Fruit fly (Drosophila melanogaster) whole organism, embryonic: ENCODE results near the gene CG17855.

Experiments used
- Antp ChIP-seq: fragments of 200-800 bp; sonication (Bioruptor generic); optimal IDR thresholded peaks from 3 replicates; lab custom pipeline; 2016; ENCODE audit warnings: missing biosample characterization, missing genetic modification characterization
- Bdp1 ChIP-seq: fragments of 200-800 bp; sonication (Bioruptor generic); optimal IDR thresholded peaks from 3 replicates; lab custom pipeline; 2016; ENCODE audit warnings: missing biosample characterization, missing genetic modification characterization
- CG10209 ChIP-seq: fragments of 200-800 bp; sonication (Bioruptor generic); optimal IDR thresholded peaks from 3 replicates; lab custom pipeline; 2017; ENCODE audit warnings: missing biosample characterization, mild to moderate bottlenecking, missing genetic modification characterization, missing genetic modification reagents
- CG10431 ChIP-seq: fragments of 200-800 bp; sonication (Bioruptor generic); optimal IDR thresholded peaks from 3 replicates; lab custom pipeline; 2018; ENCODE audit warnings: missing biosample characterization, mild to moderate bottlenecking, missing genetic modification characterization
- CG16779 ChIP-seq: fragments of 200-800 bp; sonication (Bioruptor generic); IDR thresholded peaks from 2 replicates; pipeline ENCODE4 v1.3.6; 2022; ENCODE audit warnings: missing biosample characterization, missing genetic modification characterization
- CG18476 ChIP-seq: fragments of 200-800 bp; sonication (Bioruptor generic); optimal IDR thresholded peaks from 2 replicates; lab custom pipeline; 2016; ENCODE audit warnings: missing biosample characterization, mild to moderate bottlenecking, missing genetic modification characterization
- CG2199 ChIP-seq: fragments of 200-800 bp; sonication (Bioruptor generic); IDR thresholded peaks from 3 replicates; pipeline ENCODE4 v1.3.6; 2022; ENCODE audit warnings: missing biosample characterization, missing genetic modification characterization
- CG31224 ChIP-seq: fragments of 200-800 bp; sonication (Bioruptor generic); IDR thresholded peaks from 2 replicates; pipeline ENCODE4 v1.3.6; 2022; ENCODE audit warnings: missing biosample characterization, missing genetic modification characterization
- CG31365 ChIP-seq: fragments of 200-800 bp; sonication (Bioruptor generic); optimal IDR thresholded peaks from 2 replicates; lab custom pipeline; 2018; ENCODE audit warnings: missing biosample characterization, mild to moderate bottlenecking, missing genetic modification characterization
- CG31388 ChIP-seq: fragments of 200-800 bp; sonication (Bioruptor generic); optimal IDR thresholded peaks from 2 replicates; lab custom pipeline; 2016; ENCODE audit warnings: missing biosample characterization, missing genetic modification characterization
- CG31441 ChIP-seq: fragments of 200-800 bp; sonication (Bioruptor generic); IDR thresholded peaks from 2 replicates; pipeline ENCODE4 v1.3.6; 2022; ENCODE audit warnings: missing biosample characterization, missing genetic modification characterization
- CG4282 ChIP-seq: fragments of 200-800 bp; sonication (Bioruptor generic); optimal IDR thresholded peaks from 2 replicates; lab custom pipeline; 2016; ENCODE audit warnings: missing biosample characterization, missing genetic modification characterization
- CG4730 ChIP-seq: fragments of 200-800 bp; sonication (Bioruptor generic); IDR thresholded peaks from 2 replicates; pipeline ENCODE4 v1.3.6; 2022; ENCODE audit warnings: missing biosample characterization, missing genetic modification characterization
- CG6791 ChIP-seq: fragments of 200-800 bp; sonication (Bioruptor generic); IDR thresholded peaks from 3 replicates; pipeline ENCODE4 v1.3.6; 2022; ENCODE audit warnings: missing biosample characterization, missing genetic modification characterization; ENCODE audit not compliant: partially characterized antibody
- CG7556 ChIP-seq: fragments of 200-800 bp; sonication (Bioruptor generic); optimal IDR thresholded peaks from 2 replicates; lab custom pipeline; 2017; ENCODE audit warnings: missing biosample characterization, mild to moderate bottlenecking, missing genetic modification characterization
- CG9876 ChIP-seq: fragments of 200-800 bp; sonication (Bioruptor generic); optimal IDR thresholded peaks from 2 replicates; lab custom pipeline; 2016; ENCODE audit warnings: missing biosample characterization, missing genetic modification characterization
- D ChIP-seq, 2 experiments: fragments of 200-800 bp in 1 of 2; fragments of >200 bp in 1 of 2; sonication (Bioruptor generic) in 1 of 2; optimal IDR thresholded peaks; 2 replicates in 1 of 2; 3 replicates in 1 of 2; lab custom pipeline; 2017; ENCODE audit warnings: mild to moderate bottlenecking in 1 of 2, missing biosample characterization in 1 of 2, missing genetic modification characterization in 1 of 2, missing genetic modification reagents in 1 of 2
- Dek ChIP-seq: fragments of 200-800 bp; sonication (Bioruptor generic); optimal IDR thresholded peaks from 3 replicates; lab custom pipeline; 2019; ENCODE audit warnings: missing biosample characterization, mild to moderate bottlenecking, missing genetic modification characterization, moderate library complexity
- Fer3 ChIP-seq: fragments of 200-800 bp; sonication (Bioruptor generic); optimal IDR thresholded peaks from 2 replicates; lab custom pipeline; 2018; ENCODE audit warnings: missing biosample characterization, mild to moderate bottlenecking, missing genetic modification characterization, moderate library complexity
- HmgZ ChIP-seq: fragments of 200-800 bp; sonication (Bioruptor generic); optimal IDR thresholded peaks from 2 replicates; lab custom pipeline; 2018; ENCODE audit warnings: missing biosample characterization, mild to moderate bottlenecking, missing genetic modification characterization
- Hr39 ChIP-seq: fragments of >200 bp; optimal IDR thresholded peaks from 2 replicates; lab custom pipeline; 2017
- Nf-YB ChIP-seq: fragments of 200-800 bp; sonication (Bioruptor generic); optimal IDR thresholded peaks from 3 replicates; lab custom pipeline; 2019; ENCODE audit warnings: missing biosample characterization, mild to moderate bottlenecking, missing genetic modification characterization, moderate library complexity
- Sry-β ChIP-seq: fragments of 200-800 bp; sonication (Bioruptor generic); optimal IDR thresholded peaks from 2 replicates; lab custom pipeline; 2018; ENCODE audit warnings: missing biosample characterization, mild to moderate bottlenecking, missing genetic modification characterization, moderate library complexity
- Usf ChIP-seq: fragments of 200-800 bp; sonication (Bioruptor generic); optimal IDR thresholded peaks from 2 replicates; lab custom pipeline; 2017; ENCODE audit warnings: missing genotype, missing biosample characterization, missing genetic modification characterization
- ap ChIP-seq: fragments of 200-800 bp; sonication (Bioruptor generic); IDR thresholded peaks from 2 replicates; pipeline ENCODE4 v1.3.6; 2022; ENCODE audit warnings: missing biosample characterization, missing genetic modification characterization
- ase ChIP-seq: fragments of 200-800 bp; sonication (Bioruptor generic); IDR thresholded peaks from 3 replicates; pipeline ENCODE4 v1.3.6; 2022; ENCODE audit warnings: missing biosample characterization, missing genetic modification characterization
- ash1 ChIP-seq: fragments of 200-800 bp; sonication (Bioruptor generic); optimal IDR thresholded peaks from 2 replicates; lab custom pipeline; 2018; ENCODE audit warnings: missing biosample characterization, mild to moderate bottlenecking, missing genetic modification characterization
- chm ChIP-seq: fragments of 200-800 bp; sonication (Bioruptor generic); IDR thresholded peaks from 2 replicates; pipeline ENCODE4 v1.3.6; 2022; ENCODE audit warnings: missing biosample characterization, missing genetic modification characterization
- chn ChIP-seq: fragments of 200-800 bp; sonication (Bioruptor generic); optimal IDR thresholded peaks from 2 replicates; lab custom pipeline; 2016; ENCODE audit warnings: missing biosample characterization, missing genetic modification characterization
- crc ChIP-seq: fragments of 200-800 bp; sonication (Bioruptor generic); optimal IDR thresholded peaks from 2 replicates; lab custom pipeline; 2016; ENCODE audit warnings: missing biosample characterization, missing genetic modification characterization
- en ChIP-seq: fragments of 200-800 bp; sonication (Bioruptor generic); optimal IDR thresholded peaks from 2 replicates; lab custom pipeline; 2016; ENCODE audit warnings: missing biosample characterization, missing genetic modification characterization
- eve ChIP-seq, 2 experiments: fragments of >200 bp; optimal IDR thresholded peaks; 2 replicates each; lab custom pipeline; 2017; ENCODE audit warnings: missing biosample characterization in 2 of 2, missing genetic modification characterization in 2 of 2
- gcm ChIP-seq: fragments of 200-800 bp; sonication (Bioruptor generic); optimal IDR thresholded peaks from 2 replicates; lab custom pipeline; 2019; ENCODE audit warnings: missing biosample characterization, mild to moderate bottlenecking, missing genetic modification characterization, moderate library complexity
- gem ChIP-seq: fragments of 200-800 bp; sonication (Bioruptor generic); optimal IDR thresholded peaks from 2 replicates; lab custom pipeline; 2019; ENCODE audit warnings: missing biosample characterization, mild to moderate bottlenecking, missing genetic modification characterization, moderate library complexity
- grn ChIP-seq: fragments of 200-800 bp; sonication (Bioruptor generic); optimal IDR thresholded peaks from 3 replicates; lab custom pipeline; 2017; ENCODE audit warnings: missing biosample characterization, missing genetic modification characterization
- gsb ChIP-seq: fragments of 200-800 bp; sonication (Bioruptor generic); IDR thresholded peaks from 2 replicates; pipeline ENCODE4 v1.3.6; 2022; ENCODE audit warnings: missing biosample characterization, missing genetic modification characterization
- mam ChIP-seq: fragments of 200-800 bp; sonication (Bioruptor generic); optimal IDR thresholded peaks from 3 replicates; lab custom pipeline; 2016; ENCODE audit warnings: missing biosample characterization, missing genetic modification characterization
- mld ChIP-seq: fragments of 200-800 bp; sonication (Bioruptor generic); IDR thresholded peaks from 3 replicates; pipeline ENCODE4 v1.3.6; 2022; ENCODE audit warnings: missing biosample characterization, missing genetic modification characterization; ENCODE audit not compliant: partially characterized antibody
- nom ChIP-seq: fragments of 200-800 bp; sonication (Bioruptor generic); optimal IDR thresholded peaks from 2 replicates; lab custom pipeline; 2017; ENCODE audit warnings: missing biosample characterization, missing genetic modification characterization, mild to moderate bottlenecking, moderate library complexity, missing genetic modification reagents
- p53 ChIP-seq: fragments of 200-800 bp; sonication (Bioruptor generic); optimal IDR thresholded peaks from 2 replicates; lab custom pipeline; 2016; ENCODE audit warnings: missing biosample characterization, missing genetic modification characterization
- pan ChIP-seq, 4 experiments: fragments of >200 bp in 3 of 4; fragments of 200-800 bp in 1 of 4; sonication (Bioruptor generic) in 1 of 4; optimal IDR thresholded peaks in 3 of 4; IDR thresholded peaks in 1 of 4; 2 replicates each; pipeline versions ENCODE4 v1.3.6 to Lab custom; 2017 to 2022; ENCODE audit warnings: missing biosample characterization in 2 of 4, missing genetic modification characterization in 2 of 4, mixed read lengths in 1 of 4
- peb ChIP-seq: fragments of 200-800 bp; sonication (Bioruptor generic); IDR thresholded peaks from 2 replicates; pipeline ENCODE4 v1.3.6; 2022; ENCODE audit warnings: missing biosample characterization, missing genetic modification characterization
- phol ChIP-seq: fragments of 200-800 bp; sonication (Bioruptor generic); optimal IDR thresholded peaks from 3 replicates; lab custom pipeline; 2018; ENCODE audit warnings: missing biosample characterization, mild to moderate bottlenecking, missing genetic modification characterization, moderate library complexity
- prd ChIP-seq, 3 experiments: fragments of >200 bp in 2 of 3; fragments of 200-800 bp in 1 of 3; sonication (Bioruptor generic) in 1 of 3; optimal IDR thresholded peaks in 2 of 3; IDR thresholded peaks in 1 of 3; 2 replicates in 2 of 3; 3 replicates in 1 of 3; pipeline versions ENCODE4 v1.3.6 to Lab custom; 2017 to 2022; ENCODE audit warnings: missing biosample characterization in 1 of 3, missing genetic modification characterization in 1 of 3
- sens-2 ChIP-seq: fragments of 200-800 bp; sonication (Bioruptor generic); IDR thresholded peaks from 2 replicates; pipeline ENCODE4 v1.3.6; 2022; ENCODE audit warnings: missing biosample characterization, missing genetic modification characterization
- slbo ChIP-seq: fragments of 200-800 bp; sonication (Bioruptor generic); IDR thresholded peaks from 2 replicates; pipeline ENCODE4 v1.3.6; 2022; ENCODE audit warnings: missing biosample characterization, missing genetic modification characterization
- sna ChIP-seq: fragments of 200-800 bp; sonication (Bioruptor generic); IDR thresholded peaks from 2 replicates; pipeline ENCODE4 v1.3.6; 2022; ENCODE audit warnings: missing biosample characterization, missing genetic modification characterization; ENCODE audit not compliant: partially characterized antibody
- wdn ChIP-seq: fragments of 200-800 bp; sonication (Bioruptor generic); IDR thresholded peaks from 2 replicates; pipeline ENCODE4 v1.3.6; 2022; ENCODE audit warnings: missing biosample characterization, missing genetic modification characterization

CG17855 gene

DNA sequence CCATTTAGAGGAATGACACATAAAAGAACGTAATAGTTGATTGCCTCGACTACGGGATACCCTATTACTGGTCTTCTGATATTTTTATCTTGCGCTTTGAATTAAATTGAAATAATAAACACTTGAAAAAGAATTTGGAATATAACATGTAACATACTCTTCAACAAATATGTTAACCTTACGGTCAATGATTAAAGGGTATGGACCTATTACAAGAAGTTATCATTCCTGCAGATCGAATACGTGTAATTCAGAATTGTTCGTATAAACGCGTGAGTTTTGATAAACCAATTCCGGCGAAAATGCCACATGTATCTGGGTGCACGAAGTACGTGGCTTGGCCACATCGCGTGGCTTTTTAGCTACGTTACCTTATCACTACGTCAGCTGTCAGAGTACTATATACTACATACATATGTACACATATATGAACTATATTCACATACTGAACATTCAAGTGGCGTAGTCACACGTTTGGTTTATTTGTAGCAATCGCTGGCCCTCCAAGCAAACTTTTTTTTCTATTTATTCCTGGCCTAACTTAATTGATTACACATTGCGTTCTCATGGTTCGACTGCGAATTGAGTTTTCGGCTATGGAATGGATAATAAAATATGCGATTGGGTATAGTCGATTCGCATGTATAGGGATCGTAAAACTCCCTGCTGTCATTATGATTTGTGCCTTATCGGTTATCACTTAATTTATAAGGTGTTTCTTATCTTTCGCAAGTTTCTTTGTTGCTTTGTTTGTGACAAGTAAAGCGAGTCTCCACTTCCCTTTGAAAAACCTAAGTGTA, 41.9 kb upstream of the CG17855 start (continued):
- TF ChIP-seq phol (tag; lab: Kevin White, UChicago), result peak; percentile 67
- 0 out of 3 replicates have a peak, but pooled peaks have one; percentile 14 for TF ChIP-seq CG2199 (GFP tag; lab: Robert Waterston, UW)
- TF ChIP-seq peb, result 0 out of 2 replicates have a peak, but pooled peaks have one; percentile 34
- no peak for TF ChIP-seq CG16779 (GFP tag; lab: Robert Waterston, UW)
- TF ChIP-seq pan (optimal IDR thresholded peaks at IDR 0.05; lab: Kevin White, UChicago), result no peak
- peak in 1 of 2 experiments; percentile 79 for TF ChIP-seq pan (GFP tag; optimal IDR thresholded peaks at IDR 0.05 in 1 of 2, IDR thresholded peaks at IDR 0.05 in 1 of 2)
- no peak for TF ChIP-seq sna (GFP tag; lab: Robert Waterston, UW)
- TF ChIP-seq en (GFP tag; lab: Kevin White, UChicago), result peak; percentile 56
- no peak for TF ChIP-seq wdn
- TF ChIP-seq CG7556, result peak; percentile 31
- TF ChIP-seq p53, result no peak
- TF ChIP-seq nom (GFP tag; lab: Kevin White, UChicago), result no peak
- TF ChIP-seq CG31388 (GFP tag; lab: Kevin White, UChicago), result peak; percentile 12
- TF ChIP-seq Fer3 (tag; lab: Kevin White, UChicago), result peak; percentile 72
- TF ChIP-seq Dek (tag; lab: Kevin White, UChicago), result peak; percentile 67
- no peak for TF ChIP-seq D (optimal IDR thresholded peaks at IDR 0.05; lab: Kevin White, UChicago)
- peak; percentile 51 for TF ChIP-seq D (GFP tag; optimal IDR thresholded peaks at IDR 0.05; lab: Kevin White, UChicago)
- TF ChIP-seq eve (GFP tag; optimal IDR thresholded peaks at IDR 0.05; lab: Kevin White, UChicago), result no peak
- TF ChIP-seq mam (GFP tag; lab: Kevin White, UChicago), result peak; percentile 74
- TF ChIP-seq ase (GFP tag; lab: Robert Waterston, UW), result peak; percentile 24; the same call in 1 of the 3 replicates
- TF ChIP-seq Bdp1 (GFP tag; lab: Kevin White, UChicago), result no peak
- TF ChIP-seq gem, result peak; percentile 76
- peak; percentile 70 for TF ChIP-seq CG31441 (GFP tag; lab: Robert Waterston, UW)
- TF ChIP-seq CG10209, result peak; percentile 75
- TF ChIP-seq gsb, result peak; percentile 23; the same call in 1 of the 2 replicates
- TF ChIP-seq grn (GFP tag; lab: Kevin White, UChicago), result peak; percentile 57
- TF ChIP-seq ap, result peak; percentile 53; the same call in 1 of the 2 replicates
- no peak for TF ChIP-seq sens-2
- no peak for TF ChIP-seq CG10431 (GFP tag; lab: Kevin White, UChicago)
- TF ChIP-seq gcm (GFP tag; lab: Kevin White, UChicago), result no peak
- peak; percentile 51 for TF ChIP-seq CG31224
- no peak for TF ChIP-seq Hr39 (lab: Kevin White, UChicago)
- peak; percentile 27 for TF ChIP-seq Nf-YB (GFP tag; lab: Kevin White, UChicago)
- TF ChIP-seq Sry-β (GFP tag; lab: Kevin White, UChicago), result no peak
- peak; percentile 12 for TF ChIP-seq chn (GFP tag; lab: Kevin White, UChicago)
- no peak for TF ChIP-seq mld (GFP tag; lab: Robert Waterston, UW)
- no peak for TF ChIP-seq ash1 (GFP tag; lab: Kevin White, UChicago)
- TF ChIP-seq CG9876, result no peak
- no peak for TF ChIP-seq chm
- TF ChIP-seq CG6791, result no peak
- TF ChIP-seq crc, result peak; percentile 63
- peak; percentile 50 for TF ChIP-seq HmgZ (tag; lab: Kevin White, UChicago)
- peak; percentile 62 for TF ChIP-seq CG4730 (GFP tag; lab: Robert Waterston, UW)
- no peak for TF ChIP-seq Usf (GFP tag; lab: Kevin White, UChicago)
- peak; percentile 3 for TF ChIP-seq Antp
- peak; percentile 34 for TF ChIP-seq CG18476
- TF ChIP-seq CG4282, result no peak
- TF ChIP-seq prd (optimal IDR thresholded peaks at IDR 0.05; lab: Kevin White, UChicago), result no peak
- peak; percentile 77 for TF ChIP-seq prd (GFP tag; IDR thresholded peaks at IDR 0.05; lab: Robert Waterston, UW)
- TF ChIP-seq slbo (GFP tag; lab: Robert Waterston, UW), result peak; percentile 68
- TF ChIP-seq CG31365, result no peak
